Worm (Caenorhabditis elegans): ENCODE results near the gene sqrd-1.

DNA sequence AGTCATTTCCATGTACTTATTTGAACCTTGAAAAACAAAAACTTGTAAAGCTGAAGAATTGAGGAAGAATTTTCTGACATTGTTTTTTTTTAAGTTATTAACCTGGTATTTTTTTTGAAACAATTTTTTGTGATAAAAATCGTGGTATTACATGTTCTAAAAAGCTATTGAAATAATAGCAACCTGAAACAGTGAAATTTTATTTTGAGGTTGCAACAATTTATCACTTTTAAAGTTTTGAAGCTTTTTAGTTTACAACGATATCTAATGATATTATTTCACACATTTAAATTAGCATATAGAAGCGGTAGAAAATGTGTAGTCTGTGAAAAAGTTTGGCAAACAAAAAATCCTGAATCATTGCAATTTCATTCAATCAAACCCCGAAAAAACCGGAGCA, 37.9 kb downstream of the sqrd-1 start:
- TF ChIP-seq dox-1 (GFP tag; IDR thresholded peaks at IDR 0.05) (no peak), hsf-1 (GFP tag; IDR thresholded peaks at IDR 0.05) (no peak), ama-1 (optimal IDR thresholded peaks at IDR 0.05) (no peak), ama-1 (GFP tag; optimal IDR thresholded peaks at IDR 0.05) (no peak), Y53G8AR.9 (GFP tag; conservative IDR thresholded peaks at IDR 0.05) (no peak), atf-7 (tag; optimal IDR thresholded peaks at IDR 0.05) (no peak), zfh-2 (GFP tag; conservative IDR thresholded peaks at IDR 0.05) (no peak), snpc-3.4 (tag; optimal IDR thresholded peaks at IDR 0.05) (no peak)

Data from whole organism, young adult.